Fruit fly (Drosophila melanogaster) whole organism, embryonic: ENCODE data around the gene CG44158.

ENCODE experiments used
- Awh ChIP-seq: fragments of 200-800 bp; sonication (Bioruptor generic); IDR thresholded peaks from 2 replicates; pipeline ENCODE4, ENCODE4 v1.3.6; 2022; ENCODE audit warnings: missing biosample characterization, missing genetic modification characterization
- Blimp-1 ChIP-seq: fragments of 200-800 bp; sonication (Bioruptor generic); optimal IDR thresholded peaks from 3 replicates; lab custom pipeline; 2018; ENCODE audit warnings: missing biosample characterization, missing genetic modification characterization, mild to moderate bottlenecking, moderate library complexity, missing genetic modification reagents
- CG15269 ChIP-seq: fragments of 200-800 bp; sonication (Bioruptor generic); optimal IDR thresholded peaks from 2 replicates; lab custom pipeline; 2018; ENCODE audit warnings: missing biosample characterization, mild to moderate bottlenecking, missing genetic modification characterization, moderate library complexity
- CG43689 ChIP-seq: fragments of 200-800 bp; sonication (Bioruptor generic); IDR thresholded peaks from 2 replicates; pipeline ENCODE4 v1.3.6; 2022; ENCODE audit warnings: missing biosample characterization, missing genetic modification characterization
- HHEX ChIP-seq: fragments of 200-800 bp; sonication (Bioruptor generic); optimal IDR thresholded peaks from 3 replicates; lab custom pipeline; 2017; ENCODE audit warnings: missing biosample characterization, mild to moderate bottlenecking, missing genetic modification characterization, missing genetic modification reagents
- cad ChIP-seq: fragments of >200 bp; optimal IDR thresholded peaks from 2 replicates; lab custom pipeline; 2017; ENCODE audit warnings: missing biosample characterization, missing genetic modification characterization
- cato ChIP-seq: fragments of 200-800 bp; sonication (Bioruptor generic); optimal IDR thresholded peaks from 2 replicates; lab custom pipeline; 2016; ENCODE audit warnings: missing biosample characterization, missing genetic modification characterization, borderline replicate concordance
- dmrt99B ChIP-seq: fragments of 200-800 bp; sonication (Bioruptor generic); optimal IDR thresholded peaks from 2 replicates; lab custom pipeline; 2018; ENCODE audit warnings: missing biosample characterization, mild to moderate bottlenecking, missing genetic modification characterization, moderate library complexity
- en ChIP-seq: fragments of 200-800 bp; sonication (Bioruptor generic); optimal IDR thresholded peaks from 2 replicates; lab custom pipeline; 2016; ENCODE audit warnings: missing biosample characterization, missing genetic modification characterization
- lilli ChIP-seq: fragments of 200-800 bp; sonication (Bioruptor generic); optimal IDR thresholded peaks from 3 replicates; lab custom pipeline; 2016; ENCODE audit warnings: missing biosample characterization, missing genetic modification characterization
- trem ChIP-seq: fragments of 200-800 bp; optimal IDR thresholded peaks from 3 replicates; lab custom pipeline; 2019; ENCODE audit warnings: missing biosample characterization, mild to moderate bottlenecking, missing genetic modification characterization, moderate library complexity

DNA sequence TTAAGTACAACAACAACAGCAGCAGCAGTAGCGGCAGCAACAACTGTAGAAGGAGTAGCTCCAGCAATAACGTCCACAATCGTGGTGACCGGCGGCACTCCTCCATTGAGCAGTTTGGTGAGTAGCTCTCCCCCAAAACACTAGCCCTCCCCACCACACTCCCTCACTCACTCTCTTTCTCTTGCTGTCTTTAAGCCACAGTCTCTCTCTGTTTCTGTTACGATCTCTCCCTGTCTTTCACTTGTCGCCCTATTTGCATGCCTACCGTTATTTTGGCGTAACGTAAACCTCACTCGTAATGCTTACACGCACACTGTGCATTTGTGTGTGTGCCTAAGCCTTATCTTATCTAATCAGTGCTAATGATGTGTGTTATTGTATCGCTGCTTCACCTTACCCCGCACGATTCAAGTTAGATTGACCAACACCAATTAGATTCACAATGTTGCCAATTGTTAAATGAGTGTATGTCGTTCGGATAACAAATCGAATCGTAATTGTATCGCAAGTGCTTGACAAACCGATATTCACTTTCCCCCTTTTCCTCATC is 38.5 kb upstream of the CG44158 start:
- TF ChIP-seq dmrt99B, result no peak
- TF ChIP-seq CG43689, result no peak
- TF ChIP-seq trem (tag; lab: Kevin White, UChicago), result no peak
- TF ChIP-seq Blimp-1, result no peak
- no peak for TF ChIP-seq cato
- TF ChIP-seq en (GFP tag; lab: Kevin White, UChicago), result no peak
- TF ChIP-seq lilli, result no peak
- no peak for TF ChIP-seq CG15269 (tag; lab: Kevin White, UChicago)
- TF ChIP-seq HHEX (GFP tag; lab: Kevin White, UChicago), result no peak
- TF ChIP-seq cad (GFP tag; lab: Kevin White, UChicago), result no peak
- TF ChIP-seq Awh (GFP tag; lab: Robert Waterston, UW), result no peak
